Worm (Caenorhabditis elegans): ENCODE data around the gene gar-2.

Gene gar-2

DNA sequence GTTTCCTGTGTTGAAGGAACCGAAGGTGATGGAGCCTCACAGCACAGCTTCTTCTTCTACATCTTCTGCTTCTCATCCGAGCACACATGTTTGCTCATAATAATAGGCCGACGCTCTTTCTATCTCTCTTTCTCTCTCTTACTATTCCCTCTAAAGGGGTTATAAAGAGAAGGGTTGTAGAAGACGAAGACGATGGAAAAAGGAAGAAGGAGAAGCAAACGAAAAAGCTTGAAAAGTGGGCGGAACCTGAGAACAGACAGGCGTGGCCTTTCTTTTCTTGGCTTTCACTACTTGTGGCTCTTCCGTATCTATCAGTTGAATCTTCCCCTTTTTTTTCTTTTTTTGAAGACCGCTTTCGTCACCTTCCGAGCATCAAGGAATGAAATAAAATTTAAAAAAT lies 1.3 kb upstream of the gar-2 start:
- TF ChIP-seq nhr-71 (tag; optimal IDR thresholded peaks at IDR 0.05) (peak; percentile 9), lsy-2 (tag; optimal IDR thresholded peaks at IDR 0.05) (peak in 1 of 2 experiments; percentile 27), aly-2 (tag; optimal IDR thresholded peaks at IDR 0.05) (no peak), lin-14 (GFP tag; optimal IDR thresholded peaks at IDR 0.05) (peak; percentile 66), fkh-10 (GFP tag; optimal IDR thresholded peaks at IDR 0.05) (peak; percentile 67)

DNA sequence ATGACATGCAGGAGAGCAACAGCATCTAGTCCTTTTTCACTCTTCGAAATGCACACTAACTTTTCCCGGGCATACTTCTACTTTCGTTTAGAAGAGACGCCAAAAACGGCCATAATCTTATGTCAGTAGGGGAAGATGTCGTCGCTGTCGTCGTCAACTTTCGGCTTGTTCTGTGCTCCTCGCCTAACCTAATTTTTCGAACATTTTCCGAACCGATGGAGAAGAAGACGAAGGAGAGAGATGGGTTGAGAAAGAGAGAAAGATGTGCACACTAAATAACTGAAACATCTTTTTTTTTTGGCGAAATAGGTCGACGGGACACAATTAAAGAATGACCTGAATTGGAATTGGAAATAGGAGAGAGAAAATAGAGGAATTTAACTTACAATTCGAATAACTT lies 1.2 kb downstream of the gar-2 start:
- TF ChIP-seq ceh-82 (tag; optimal IDR thresholded peaks at IDR 0.05) (peak in 1 of 3 experiments; percentile 2), hlh-17 (GFP tag; optimal IDR thresholded peaks at IDR 0.05; ENCODE audit: borderline replicate concordance) (no peak), lin-13 (GFP tag; optimal IDR thresholded peaks at IDR 0.05) (no peak), ces-1 (GFP tag; optimal IDR thresholded peaks at IDR 0.05) (peak; percentile 30), lin-39 (tag; optimal IDR thresholded peaks at IDR 0.05) (no peak), fkh-10 (GFP tag; optimal IDR thresholded peaks at IDR 0.05) (peak; percentile 87), sptf-1 (tag; optimal IDR thresholded peaks at IDR 0.05) (no peak), lsy-2 (tag; optimal IDR thresholded peaks at IDR 0.05) (peak in 1 of 2 experiments; percentile 5), mep-1 (tag; optimal IDR thresholded peaks at IDR 0.05) (no peak), nhr-11 (tag; optimal IDR thresholded peaks at IDR 0.05) (no peak), ceh-88 (GFP tag; IDR thresholded peaks at IDR 0.05) (no peak), lin-14 (GFP tag; optimal IDR thresholded peaks at IDR 0.05) (peak; percentile 66), nhr-71 (tag; optimal IDR thresholded peaks at IDR 0.05) (peak; percentile 8)

DNA sequence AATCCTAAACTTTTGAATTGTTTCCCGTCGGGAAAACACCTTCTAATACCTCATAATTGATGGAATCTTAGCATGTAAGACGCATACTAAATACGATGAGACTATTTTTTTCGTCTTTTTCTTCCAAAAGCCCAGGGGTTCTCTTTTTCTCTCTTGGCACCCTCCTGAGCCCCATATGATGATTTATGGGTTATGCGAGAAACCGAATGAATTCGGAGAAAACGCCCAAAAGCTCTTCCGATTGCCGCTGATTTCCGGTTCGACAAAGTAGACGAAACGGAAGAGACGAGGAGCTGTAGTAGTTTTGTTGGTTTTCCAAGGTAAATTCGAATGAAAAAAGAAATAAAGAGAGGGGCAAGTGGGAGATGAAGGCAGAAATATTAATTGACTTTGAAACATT lies 2.3 kb downstream of the gar-2 start:
- no peak for TF ChIP-seq nhr-77 (tag; optimal IDR thresholded peaks at IDR 0.05)
- peak; percentile 24 for TF ChIP-seq nhr-47 (tag; optimal IDR thresholded peaks at IDR 0.05)
- no peak for TF ChIP-seq ama-1 (optimal IDR thresholded peaks at IDR 0.05)
- TF ChIP-seq fkh-8 (tag; optimal IDR thresholded peaks at IDR 0.05): peak; percentile 52

DNA sequence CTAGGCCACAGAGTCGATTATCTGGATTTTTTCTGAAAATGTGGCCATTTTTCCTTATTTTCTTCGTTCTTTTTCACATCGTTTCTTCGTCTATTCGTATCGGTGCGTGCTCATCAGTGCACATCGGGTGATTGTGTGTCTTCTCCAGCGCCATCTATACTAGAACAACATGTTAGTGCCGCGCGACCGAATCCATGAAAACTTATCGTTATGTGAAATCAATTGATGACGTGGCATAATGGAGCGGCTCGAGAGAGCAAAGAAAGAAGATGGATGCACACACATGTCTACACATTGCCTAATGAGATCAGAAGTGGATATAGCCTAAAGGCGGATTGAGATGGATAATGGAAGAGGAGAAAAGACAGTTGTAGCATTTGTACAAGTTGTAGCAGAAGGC lies 3.1 kb downstream of the gar-2 start:
- TF ChIP-seq lin-14 (GFP tag; optimal IDR thresholded peaks at IDR 0.05) (peak; percentile 32), ceh-90 (tag; optimal IDR thresholded peaks at IDR 0.05) (no peak)

DNA sequence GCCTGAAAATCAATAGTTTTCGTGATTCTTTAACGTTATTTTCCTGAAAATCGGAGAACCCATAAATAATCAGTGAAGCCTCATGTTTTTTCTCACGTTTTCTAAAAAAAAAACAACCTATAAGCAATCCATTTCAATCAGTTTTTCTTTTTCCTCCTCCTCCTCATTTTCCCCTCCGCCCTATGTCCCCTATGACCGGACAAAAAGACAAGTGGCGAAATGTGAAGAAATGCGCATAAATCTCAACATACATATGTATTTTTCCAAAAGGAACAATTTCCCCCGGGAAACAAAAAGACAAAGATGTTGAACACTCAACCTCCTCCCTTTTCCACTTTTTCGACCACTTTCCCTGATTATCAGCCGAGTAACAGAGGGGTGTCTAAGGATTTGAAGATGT lies 6.3 kb downstream of the gar-2 start:
- no peak for TF ChIP-seq unc-130 (tag; optimal IDR thresholded peaks at IDR 0.05)
- TF ChIP-seq mep-1 (tag; optimal IDR thresholded peaks at IDR 0.05): no peak
- TF ChIP-seq ceh-8 (GFP tag; optimal IDR thresholded peaks at IDR 0.05): no peak
- TF ChIP-seq nhr-71 (tag; optimal IDR thresholded peaks at IDR 0.05): no peak
- TF ChIP-seq unc-30 (tag; optimal IDR thresholded peaks at IDR 0.05): no peak
- TF ChIP-seq lin-14 (GFP tag; optimal IDR thresholded peaks at IDR 0.05): peak; percentile 3
- TF ChIP-seq sptf-1 (tag; optimal IDR thresholded peaks at IDR 0.05): no peak
- TF ChIP-seq nhr-85 (tag): no peak

DNA sequence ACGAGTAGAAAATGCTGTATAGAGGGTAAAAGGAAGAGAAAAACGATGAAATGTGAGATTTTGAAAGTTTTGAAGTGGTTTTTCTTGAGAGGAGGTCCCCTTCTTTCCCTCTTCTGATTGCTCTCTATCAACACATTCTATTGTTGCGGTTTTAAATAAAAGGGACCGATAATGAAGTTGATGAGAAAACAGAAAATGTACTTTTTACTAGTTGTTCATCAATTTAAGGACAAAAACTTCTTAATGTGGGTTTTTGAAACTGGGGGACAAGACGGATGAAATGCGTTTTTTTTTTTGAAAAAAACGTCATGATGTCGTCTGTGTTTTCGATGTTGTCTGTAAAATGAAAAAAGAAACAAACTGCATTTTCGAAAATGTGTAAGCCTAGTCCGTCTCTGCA lies 7.6 kb downstream of the gar-2 start:
- no peak for TF ChIP-seq sox-4 (tag; optimal IDR thresholded peaks at IDR 0.05)
- no peak for TF ChIP-seq nhr-19 (GFP tag; conservative IDR thresholded peaks at IDR 0.05)
- no peak for TF ChIP-seq nhr-84 (tag; optimal IDR thresholded peaks at IDR 0.05)
- TF ChIP-seq unc-30 (tag; optimal IDR thresholded peaks at IDR 0.05): no peak
- TF ChIP-seq jun-1 (tag; optimal IDR thresholded peaks at IDR 0.05): no peak
- no peak for TF ChIP-seq nhr-77 (tag; optimal IDR thresholded peaks at IDR 0.05)
- TF ChIP-seq dsc-1 (tag; optimal IDR thresholded peaks at IDR 0.05): no peak
- no peak for TF ChIP-seq lin-14 (GFP tag; optimal IDR thresholded peaks at IDR 0.05)
- no peak for TF ChIP-seq dpl-1 (GFP tag; optimal IDR thresholded peaks at IDR 0.05)
- TF ChIP-seq ztf-4 (tag; optimal IDR thresholded peaks at IDR 0.05): no peak

DNA sequence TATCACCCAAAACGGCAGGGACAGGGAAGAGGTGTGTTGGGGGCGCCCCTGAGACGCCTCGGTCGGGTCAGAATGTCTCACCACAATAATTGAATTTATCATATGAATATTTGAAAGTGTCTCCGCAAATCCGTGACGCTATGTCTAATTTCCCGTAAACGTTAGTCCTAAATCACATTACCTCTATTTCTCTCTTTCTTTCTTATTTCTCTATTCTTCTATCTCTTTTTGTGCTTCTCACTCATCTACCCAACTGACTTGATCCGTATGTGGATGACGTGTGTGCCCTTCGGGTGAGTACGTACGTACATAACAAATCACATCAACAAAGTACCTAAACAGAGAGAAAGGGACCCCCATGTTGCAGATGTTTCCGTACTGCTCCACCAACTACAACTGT lies 8.2 kb downstream of the gar-2 start:
- TF ChIP-seq lin-14 (GFP tag; optimal IDR thresholded peaks at IDR 0.05): peak; percentile 79
- peak; percentile 48 for TF ChIP-seq nhr-47 (tag; optimal IDR thresholded peaks at IDR 0.05)
- peak; percentile 81 for TF ChIP-seq ces-1 (GFP tag; optimal IDR thresholded peaks at IDR 0.05)
- TF ChIP-seq ztf-11 (tag; optimal IDR thresholded peaks at IDR 0.05): no peak
- TF ChIP-seq aha-1 (tag; optimal IDR thresholded peaks at IDR 0.05): no peak
- peak; percentile 98 for TF ChIP-seq fkh-10 (GFP tag; optimal IDR thresholded peaks at IDR 0.05)
- TF ChIP-seq mab-9 (GFP tag; IDR thresholded peaks at IDR 0.05): no peak
- peak in 1 of 2 experiments; percentile 5 for TF ChIP-seq lsy-2 (tag; optimal IDR thresholded peaks at IDR 0.05)
- TF ChIP-seq nhr-71 (tag; optimal IDR thresholded peaks at IDR 0.05): peak; percentile 48
- TF ChIP-seq nhr-19 (GFP tag; conservative IDR thresholded peaks at IDR 0.05): peak; percentile 18; the same call in 1 of the 2 replicates
- TF ChIP-seq pqm-1 (tag; optimal IDR thresholded peaks at IDR 0.05): no peak
- no peak for TF ChIP-seq lin-15B (tag; optimal IDR thresholded peaks at IDR 0.05)
